Fruit fly (Drosophila melanogaster): ENCODE data around the gene Rab27.
A peak's percentile ranks its signal among the peaks of the same experiment; 100 is the strongest.

The Rab27 gene

DNA sequence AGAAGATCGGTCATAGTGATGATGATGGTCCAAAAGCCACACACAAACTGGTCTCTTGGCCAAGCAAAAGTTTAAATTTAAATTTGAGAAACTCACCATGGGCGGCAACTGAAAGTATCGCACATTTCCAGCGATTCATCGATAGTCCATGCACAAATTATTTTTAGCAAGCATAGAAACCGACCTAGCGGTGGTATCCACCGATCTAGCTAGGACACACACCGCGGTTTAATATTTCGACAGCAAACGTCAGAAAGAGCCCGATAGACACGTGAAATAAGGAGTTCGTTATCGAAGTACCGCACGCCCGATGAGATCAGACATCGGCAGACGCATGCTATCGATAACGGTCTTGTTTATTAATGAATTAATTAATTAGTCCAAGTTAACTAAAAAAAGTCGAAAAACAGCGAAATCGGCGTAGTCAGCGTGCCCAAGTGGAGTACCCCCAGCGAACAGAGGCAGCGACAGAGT, 36.0 kb upstream of the Rab27 start, which contains the start of gene CG14795 (continued):
- TF ChIP-seq bigmax (GFP tag; optimal IDR thresholded peaks at IDR 0.05) (peak; percentile 41), Ets97D (GFP tag; optimal IDR thresholded peaks at IDR 0.05) (peak; percentile 97), Hr51 (GFP tag; optimal IDR thresholded peaks at IDR 0.05) (peak in 1 of 2 experiments; percentile 28), CG4617 (GFP tag; optimal IDR thresholded peaks at IDR 0.05; ENCODE audit: borderline replicate concordance) (peak; percentile 51), nmo (GFP tag; optimal IDR thresholded peaks at IDR 0.05) (peak; percentile 69), Hr78 (GFP tag; optimal IDR thresholded peaks at IDR 0.05) (no peak), CG4404 (GFP tag; IDR thresholded peaks at IDR 0.05) (no peak), dimm (GFP tag; IDR thresholded peaks at IDR 0.05) (no peak), CG12391 (tag; optimal IDR thresholded peaks at IDR 0.05) (peak; percentile 23), wor (GFP tag; IDR thresholded peaks at IDR 0.05) (no peak), gro (GFP tag; optimal IDR thresholded peaks at IDR 0.05) (peak; percentile 75), Xbp1 (GFP tag; optimal IDR thresholded peaks at IDR 0.05) (peak; percentile 49), CG11695 (GFP tag; IDR thresholded peaks at IDR 0.05) (no peak), CG16813 (GFP tag; IDR thresholded peaks at IDR 0.05; ENCODE audit: partially characterized antibody) (peak; percentile 96), danr (GFP tag; IDR thresholded peaks at IDR 0.05) (no peak), CG2129 (GFP tag; IDR thresholded peaks at IDR 0.05; ENCODE audit: partially characterized antibody) (peak; percentile 76), CG6765 (GFP tag; optimal IDR thresholded peaks at IDR 0.05) (no peak), pzg (GFP tag; optimal IDR thresholded peaks at IDR 0.05) (peak; percentile 99), chm (GFP tag; IDR thresholded peaks at IDR 0.05) (no peak)

DNA sequence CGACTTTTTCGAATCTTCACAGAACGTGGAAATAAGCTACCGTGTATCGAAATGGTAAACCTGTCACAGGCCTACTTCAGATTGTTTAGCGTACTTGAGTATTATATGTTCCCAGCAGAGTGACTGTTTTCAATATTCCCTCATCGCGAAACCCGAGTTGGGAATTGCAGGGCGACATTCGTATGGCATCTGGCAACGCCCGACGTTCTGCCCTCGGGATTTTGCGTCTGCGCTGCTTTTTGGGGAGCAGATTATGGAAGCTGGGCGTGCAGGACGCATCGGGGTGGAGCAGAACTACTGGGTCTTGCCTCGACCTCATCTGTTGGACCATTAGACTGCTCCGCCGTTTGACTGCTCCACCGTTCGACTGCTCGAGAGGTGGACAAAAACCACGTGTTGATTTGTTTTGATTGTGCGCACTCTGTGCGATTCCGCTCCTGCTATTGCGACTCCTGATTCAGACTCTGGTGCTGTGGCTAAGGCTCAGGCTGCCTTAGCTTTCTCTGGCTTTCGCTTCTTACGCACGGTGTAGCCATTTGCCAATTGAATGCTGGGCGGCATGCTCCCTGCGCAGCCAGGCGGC, 31.6 kb upstream of the Rab27 start:
- TF ChIP-seq pzg (GFP tag; optimal IDR thresholded peaks at IDR 0.05) = peak; percentile 6
- no peak for TF ChIP-seq CG31388 (GFP tag; optimal IDR thresholded peaks at IDR 0.05)
- no peak for TF ChIP-seq Eip74EF (GFP tag; optimal IDR thresholded peaks at IDR 0.05)
- no peak for TF ChIP-seq bowl (GFP tag; IDR thresholded peaks at IDR 0.05)
- no peak for TF ChIP-seq da (GFP tag; optimal IDR thresholded peaks at IDR 0.05)
- peak in 1 of 2 experiments; percentile 6 for TF ChIP-seq Trl (optimal IDR thresholded peaks at IDR 0.05)
- no peak for TF ChIP-seq Trl (GFP tag; optimal IDR thresholded peaks at IDR 0.05)
- no peak for TF ChIP-seq CG10209 (GFP tag; optimal IDR thresholded peaks at IDR 0.05)
- peak; percentile 11 for TF ChIP-seq CG9817 (tag; optimal IDR thresholded peaks at IDR 0.05)
- no peak for TF ChIP-seq so (GFP tag; IDR thresholded peaks at IDR 0.05)
- TF ChIP-seq C15 (GFP tag; IDR thresholded peaks at IDR 0.05) = no peak
- TF ChIP-seq row (GFP tag; IDR thresholded peaks at IDR 0.05) = peak; percentile 29; the same call in 1 of the 3 replicates
- no peak for TF ChIP-seq CkIIα-i1 (GFP tag; IDR thresholded peaks at IDR 0.05)
- no peak for TF ChIP-seq tap (tag; optimal IDR thresholded peaks at IDR 0.05)
- TF ChIP-seq jumu (GFP tag; optimal IDR thresholded peaks at IDR 0.05) = no peak
- TF ChIP-seq CG1602 (GFP tag; optimal IDR thresholded peaks at IDR 0.05) = no peak
- peak; percentile 25 for TF ChIP-seq sug (tag; optimal IDR thresholded peaks at IDR 0.05)
- no peak for TF ChIP-seq sd (tag; optimal IDR thresholded peaks at IDR 0.05)
- TF ChIP-seq CG13424 (tag; optimal IDR thresholded peaks at IDR 0.05) = peak; percentile 4
- TF ChIP-seq CG8359 (GFP tag; optimal IDR thresholded peaks at IDR 0.05; ENCODE audit: borderline replicate concordance) = no peak
- peak; percentile 37 for TF ChIP-seq Med (GFP tag)
- peak; percentile 97 for TF ChIP-seq scrt (GFP tag; optimal IDR thresholded peaks at IDR 0.05)
- no peak for TF ChIP-seq CG10147 (GFP tag; optimal IDR thresholded peaks at IDR 0.05)
- TF ChIP-seq CG8478 (optimal IDR thresholded peaks at IDR 0.05) = no peak
- no peak for TF ChIP-seq wek (GFP tag; optimal IDR thresholded peaks at IDR 0.05)
- peak; percentile 14 for TF ChIP-seq B-H2 (GFP tag; optimal IDR thresholded peaks at IDR 0.05)
- peak; percentile 92 for TF ChIP-seq ewg (GFP tag; optimal IDR thresholded peaks at IDR 0.05)
- peak; percentile 33 for TF ChIP-seq CG2678 (tag; optimal IDR thresholded peaks at IDR 0.05)
- TF ChIP-seq luna (GFP tag; optimal IDR thresholded peaks at IDR 0.05) = no peak
- no peak for TF ChIP-seq Dll (GFP tag; IDR thresholded peaks at IDR 0.05; ENCODE audit: partially characterized antibody)
- TF ChIP-seq crol (GFP tag; IDR thresholded peaks at IDR 0.05) = peak; percentile 19; the same call in 1 of the 2 replicates

Data from whole organism, embryonic.